Worm (Caenorhabditis elegans) whole organism, late embryonic: ENCODE results near the gene T09B9.4.
A peak's percentile ranks its signal among the peaks of the same experiment; 100 is the strongest.

Source experiments
- C08G9.2 ChIP-seq: sonication (generic microtip); optimal IDR thresholded peaks from 2 replicates; lab custom pipeline; 2016; ENCODE audit warnings: mild to moderate bottlenecking, missing genetic modification characterization, moderate library complexity, missing compliant biosample characterization
- F13H6.1 ChIP-seq: sonication (generic microtip); optimal IDR thresholded peaks from 2 replicates; lab custom pipeline; 2016; ENCODE audit warnings: missing genetic modification characterization, missing compliant biosample characterization
- K02D7.2 ChIP-seq: sonication (generic microtip); optimal IDR thresholded peaks from 2 replicates; lab custom pipeline; 2017; ENCODE audit warnings: mild to moderate bottlenecking, missing genetic modification characterization, missing compliant biosample characterization
- Y22D7AL.16 ChIP-seq: sonication (generic microtip); optimal IDR thresholded peaks from 2 replicates; lab custom pipeline; 2016; ENCODE audit warnings: missing genetic modification characterization, missing compliant biosample characterization
- ahr-1 ChIP-seq: sonication (generic microtip); optimal IDR thresholded peaks from 2 replicates; lab custom pipeline; 2016; ENCODE audit warnings: missing genetic modification characterization, missing compliant biosample characterization
- ceh-14 ChIP-seq: sonication (generic microtip); optimal IDR thresholded peaks from 2 replicates; lab custom pipeline; 2016; ENCODE audit warnings: missing genotype, missing genetic modification characterization, missing compliant biosample characterization
- ceh-19 ChIP-seq: fragments of 200-800 bp; sonication (Bioruptor generic); optimal IDR thresholded peaks from 2 replicates; lab custom pipeline; 2018; ENCODE audit warnings: mild to moderate bottlenecking, missing genetic modification characterization, missing compliant biosample characterization
- ceh-2 ChIP-seq: sonication (generic microtip); optimal IDR thresholded peaks from 2 replicates; lab custom pipeline; 2016; ENCODE audit warnings: missing genotype, missing genetic modification characterization, missing compliant biosample characterization
- ceh-22 ChIP-seq: sonication (generic microtip); optimal IDR thresholded peaks from 2 replicates; lab custom pipeline; 2017; ENCODE audit warnings: missing biosample characterization, missing genetic modification characterization
- ceh-24 ChIP-seq: sonication (generic microtip); optimal IDR thresholded peaks from 2 replicates; lab custom pipeline; 2016; ENCODE audit warnings: mild to moderate bottlenecking, missing genetic modification characterization, missing compliant biosample characterization
- ceh-31 ChIP-seq: sonication (generic microtip); optimal IDR thresholded peaks from 2 replicates; lab custom pipeline; 2016; ENCODE audit warnings: missing genetic modification characterization, missing compliant biosample characterization
- ceh-34 ChIP-seq: sonication (generic microtip); optimal IDR thresholded peaks from 2 replicates; lab custom pipeline; 2016; ENCODE audit warnings: mild to moderate bottlenecking, missing genetic modification characterization, missing compliant biosample characterization
- ceh-48 ChIP-seq: sonication (generic microtip); optimal IDR thresholded peaks from 2 replicates; lab custom pipeline; 2016; ENCODE audit warnings: missing genetic modification characterization, inconsistent platforms, missing compliant biosample characterization
- ceh-9 ChIP-seq: sonication (generic microtip); optimal IDR thresholded peaks from 2 replicates; lab custom pipeline; 2016; ENCODE audit warnings: mild to moderate bottlenecking, missing genetic modification characterization, inconsistent platforms, missing compliant biosample characterization
- che-1 ChIP-seq: sonication (generic microtip); optimal IDR thresholded peaks from 2 replicates; lab custom pipeline; 2016; ENCODE audit warnings: mild to moderate bottlenecking, missing genetic modification characterization, missing compliant biosample characterization
- dmd-4 ChIP-seq: sonication (generic microtip); optimal IDR thresholded peaks from 2 replicates; lab custom pipeline; 2016; ENCODE audit warnings: borderline replicate concordance, missing genetic modification characterization, missing compliant biosample characterization
- dve-1 ChIP-seq: sonication (generic microtip); optimal IDR thresholded peaks from 2 replicates; lab custom pipeline; 2017; ENCODE audit warnings: antibody characterized with exemption, mild to moderate bottlenecking, missing genetic modification characterization, missing compliant biosample characterization
- elt-2 ChIP-seq: sonication (generic microtip); optimal IDR thresholded peaks from 2 replicates; lab custom pipeline; 2016; ENCODE audit warnings: missing genetic modification reagents, missing genetic modification characterization, missing compliant biosample characterization
- elt-4 ChIP-seq: sonication (generic microtip); optimal IDR thresholded peaks from 2 replicates; lab custom pipeline; 2016; ENCODE audit warnings: missing genetic modification characterization, missing compliant biosample characterization
- eyg-1 ChIP-seq: sonication (generic microtip); optimal IDR thresholded peaks from 2 replicates; lab custom pipeline; 2016; ENCODE audit warnings: missing genotype, missing genetic modification characterization, missing compliant biosample characterization
- fax-1 ChIP-seq: sonication (generic microtip); optimal IDR thresholded peaks from 2 replicates; lab custom pipeline; 2016; ENCODE audit warnings: missing genotype, missing genetic modification characterization, missing compliant biosample characterization
- fkh-10 ChIP-seq: fragments of 150-350 bp; optimal IDR thresholded peaks from 2 replicates; lab custom pipeline; 2014; ENCODE audit warnings: missing biosample characterization, missing genetic modification reagents, missing genetic modification characterization
- fkh-6 ChIP-seq: sonication (generic microtip); optimal IDR thresholded peaks from 2 replicates; lab custom pipeline; 2016; ENCODE audit warnings: missing genetic modification characterization, missing compliant biosample characterization
- gmeb-2 ChIP-seq: sonication (generic microtip); optimal IDR thresholded peaks from 2 replicates; lab custom pipeline; 2016; ENCODE audit warnings: missing genetic modification characterization, inconsistent platforms, missing compliant biosample characterization
- hlh-13 ChIP-seq: fragments of 200-800 bp; sonication (Bioruptor generic); optimal IDR thresholded peaks from 2 replicates; lab custom pipeline; 2018; ENCODE audit warnings: mild to moderate bottlenecking, missing genetic modification characterization, missing compliant biosample characterization
- hlh-15 ChIP-seq: sonication (generic microtip); optimal IDR thresholded peaks from 2 replicates; lab custom pipeline; 2016; ENCODE audit warnings: missing genetic modification characterization, missing compliant biosample characterization
- hlh-30 ChIP-seq: sonication (generic microtip); optimal IDR thresholded peaks from 2 replicates; lab custom pipeline; 2017; ENCODE audit warnings: antibody characterized with exemption, missing genetic modification characterization, missing compliant biosample characterization; ENCODE audit not compliant: insufficient read depth
- hlh-6 ChIP-seq: sonication (generic microtip); optimal IDR thresholded peaks from 2 replicates; lab custom pipeline; 2016; ENCODE audit warnings: missing genotype, missing genetic modification characterization, missing compliant biosample characterization
- hlh-8 ChIP-seq: sonication (generic microtip); optimal IDR thresholded peaks from 2 replicates; lab custom pipeline; 2016; ENCODE audit warnings: missing genotype, missing genetic modification characterization, missing compliant biosample characterization
- lim-6 ChIP-seq: sonication (generic microtip); optimal IDR thresholded peaks from 2 replicates; lab custom pipeline; 2016; ENCODE audit warnings: missing genetic modification characterization, missing compliant biosample characterization
- lin-11 ChIP-seq: fragments of 200-800 bp; sonication (Bioruptor generic); optimal IDR thresholded peaks from 2 replicates; lab custom pipeline; 2018; ENCODE audit warnings: mild to moderate bottlenecking, missing genetic modification characterization, missing compliant biosample characterization
- madf-2 ChIP-seq: sonication (generic microtip); optimal IDR thresholded peaks from 2 replicates; lab custom pipeline; 2017; ENCODE audit warnings: missing genetic modification characterization, missing compliant biosample characterization
- mec-3 ChIP-seq: sonication (generic microtip); optimal IDR thresholded peaks from 2 replicates; lab custom pipeline; 2016; ENCODE audit warnings: borderline replicate concordance, missing genetic modification characterization, missing compliant biosample characterization
- nfya-1 ChIP-seq: sonication (generic microtip); optimal IDR thresholded peaks from 2 replicates; lab custom pipeline; 2017; ENCODE audit warnings: missing genetic modification characterization, mild to moderate bottlenecking, missing compliant biosample characterization, antibody characterized with exemption, moderate library complexity
- nhr-232 ChIP-seq: sonication (generic microtip); optimal IDR thresholded peaks from 2 replicates; lab custom pipeline; 2016; ENCODE audit warnings: missing genetic modification characterization, missing compliant biosample characterization
- pag-3 ChIP-seq: sonication (generic microtip); optimal IDR thresholded peaks from 2 replicates; lab custom pipeline; 2016; ENCODE audit warnings: missing compliant biosample characterization, missing genetic modification characterization, borderline replicate concordance
- pha-2 ChIP-seq: sonication (generic microtip); optimal IDR thresholded peaks from 2 replicates; lab custom pipeline; 2017; ENCODE audit warnings: mild to moderate bottlenecking, missing genetic modification characterization, missing compliant biosample characterization
- pqm-1 ChIP-seq: sonication (generic microtip); optimal IDR thresholded peaks from 2 replicates; lab custom pipeline; 2016; ENCODE audit warnings: missing genetic modification characterization, missing compliant biosample characterization
- rnt-1 ChIP-seq: sonication (generic microtip); optimal IDR thresholded peaks from 2 replicates; lab custom pipeline; 2016; ENCODE audit warnings: missing genetic modification characterization, missing compliant biosample characterization
- sdc-2 ChIP-seq: sonication (generic microtip); optimal IDR thresholded peaks from 2 replicates; lab custom pipeline; 2016; ENCODE audit warnings: missing genotype, missing genetic modification characterization, missing compliant biosample characterization
- sox-2 ChIP-seq: fragments of 200-800 bp; sonication (Bioruptor generic); IDR thresholded peaks from 2 replicates; pipeline ENCODE4 v1.3.6; 2022; ENCODE audit warnings: missing genetic modification reagents, missing genetic modification characterization, missing compliant biosample characterization
- sox-4 ChIP-seq: sonication (generic microtip); optimal IDR thresholded peaks from 2 replicates; lab custom pipeline; 2017; ENCODE audit warnings: mild to moderate bottlenecking, missing genetic modification characterization, inconsistent platforms, missing compliant biosample characterization
- syd-9 ChIP-seq: sonication (generic microtip); optimal IDR thresholded peaks from 2 replicates; lab custom pipeline; 2016; ENCODE audit warnings: mild to moderate bottlenecking, missing genetic modification characterization, moderate library complexity, missing compliant biosample characterization
- tbx-7 ChIP-seq: sonication (generic microtip); optimal IDR thresholded peaks from 2 replicates; lab custom pipeline; 2016; ENCODE audit warnings: missing genotype, missing genetic modification characterization, missing compliant biosample characterization
- unc-3 ChIP-seq, 2 experiments: fragments of 200-800 bp in 1 of 2; sonication (Bioruptor generic) in 1 of 2; sonication (generic microtip) in 1 of 2; conservative IDR thresholded peaks in 1 of 2; optimal IDR thresholded peaks in 1 of 2; 2 replicates each; pipeline versions ENCODE4 v1.3.6 to Lab custom; 2016 to 2022; ENCODE audit warnings: missing compliant biosample characterization in 2 of 2, missing genetic modification characterization in 2 of 2, missing genetic modification reagents in 1 of 2
- unc-42 ChIP-seq: sonication (generic microtip); optimal IDR thresholded peaks from 2 replicates; lab custom pipeline; 2016; ENCODE audit warnings: missing genotype, missing genetic modification characterization, missing compliant biosample characterization
- unc-55 ChIP-seq: sonication (generic microtip); optimal IDR thresholded peaks from 2 replicates; lab custom pipeline; 2017; ENCODE audit warnings: missing biosample characterization, missing genetic modification reagents, missing genetic modification characterization
- unc-86 ChIP-seq: sonication (generic microtip); optimal IDR thresholded peaks from 2 replicates; lab custom pipeline; 2016; ENCODE audit warnings: missing genetic modification characterization, missing compliant biosample characterization
- zip-5 ChIP-seq: sonication (generic microtip); optimal IDR thresholded peaks from 2 replicates; lab custom pipeline; 2016; ENCODE audit warnings: missing genetic modification characterization, missing compliant biosample characterization
- ztf-16 ChIP-seq: sonication (generic microtip); optimal IDR thresholded peaks from 2 replicates; lab custom pipeline; 2017; ENCODE audit warnings: missing genetic modification characterization, missing compliant biosample characterization

The T09B9.4 gene

DNA sequence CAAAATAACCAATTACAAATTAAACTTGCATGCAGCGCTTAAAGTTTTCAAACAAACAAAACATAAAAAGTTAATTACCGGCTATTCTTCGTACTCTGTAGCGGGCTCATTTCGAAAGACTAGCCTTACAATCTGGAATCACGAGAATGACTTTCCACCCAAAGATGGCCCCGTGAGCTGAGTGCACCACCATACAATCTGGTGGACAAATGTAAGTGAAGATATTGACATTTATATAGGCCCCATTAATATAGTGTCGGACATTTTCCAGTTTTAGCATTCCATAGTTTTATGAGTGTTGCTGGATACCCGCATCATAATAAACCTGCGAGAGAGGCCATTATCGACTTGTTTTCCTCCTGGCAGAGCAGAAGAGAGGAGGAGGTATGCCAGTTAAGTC, 19.6 kb downstream of the T09B9.4 start:
- TF ChIP-seq C08G9.2 (no peak), ceh-31 (tag; lab: Kevin White, UChicago) (no peak), che-1 (tag; lab: Kevin White, UChicago) (no peak)

DNA sequence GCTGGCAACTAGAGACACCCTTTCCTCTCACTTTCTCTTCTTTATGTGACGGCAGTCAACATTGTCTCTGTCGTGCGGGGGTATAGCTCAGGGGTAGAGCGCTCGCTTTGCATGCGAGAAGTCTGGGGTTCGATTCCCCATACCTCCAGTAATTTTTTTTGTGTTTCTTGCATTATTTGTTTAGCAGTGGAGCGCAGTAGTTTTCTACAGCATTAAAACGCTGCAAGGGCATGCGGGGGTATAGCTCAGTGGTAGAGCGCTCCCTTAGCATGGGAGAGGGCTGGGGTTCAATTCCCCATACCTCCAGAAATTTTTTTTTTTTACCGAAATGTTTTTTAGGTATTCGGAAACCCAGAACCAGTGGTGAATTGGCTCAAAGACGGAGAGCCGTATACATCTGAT, 30.6 kb downstream of the T09B9.4 start:
- TF ChIP-seq F13H6.1 (tag; lab: Kevin White, UChicago): peak; percentile 92
- peak; percentile 95 for TF ChIP-seq rnt-1 (tag; lab: Kevin White, UChicago)
- peak; percentile 91 for TF ChIP-seq ceh-24 (tag; lab: Kevin White, UChicago)
- TF ChIP-seq tbx-7 (tag; lab: Kevin White, UChicago): peak; percentile 81
- TF ChIP-seq gmeb-2: peak; percentile 98
- peak; percentile 95 for TF ChIP-seq dmd-4 (tag; lab: Kevin White, UChicago)
- peak; percentile 92 for TF ChIP-seq ceh-9 (tag; lab: Kevin White, UChicago)
- TF ChIP-seq eyg-1: peak; percentile 97
- TF ChIP-seq ceh-34 (tag; lab: Kevin White, UChicago): peak; percentile 97
- TF ChIP-seq zip-5 (tag; lab: Kevin White, UChicago): peak; percentile 86
- TF ChIP-seq ahr-1 (tag; lab: Kevin White, UChicago): peak; percentile 79
- peak; percentile 87 for TF ChIP-seq ceh-48 (tag; lab: Kevin White, UChicago)
- peak; percentile 95 for TF ChIP-seq che-1 (tag; lab: Kevin White, UChicago)
- peak; percentile 86 for TF ChIP-seq mec-3 (tag; lab: Kevin White, UChicago)
- TF ChIP-seq pha-2 (tag; lab: Kevin White, UChicago): peak; percentile 93
- peak; percentile 93 for TF ChIP-seq C08G9.2
- peak; percentile 98 for TF ChIP-seq unc-3 (GFP tag; conservative IDR thresholded peaks at IDR 0.05; lab: Robert Waterston, UW)
- TF ChIP-seq unc-3 (tag; optimal IDR thresholded peaks at IDR 0.05; lab: Kevin White, UChicago): peak; percentile 94
- TF ChIP-seq hlh-13 (GFP tag; lab: Kevin White, UChicago): peak; percentile 76
- TF ChIP-seq lim-6 (tag; lab: Kevin White, UChicago): peak; percentile 88
- TF ChIP-seq sox-2 (GFP tag; lab: Robert Waterston, UW): peak; percentile 95
- peak; percentile 96 for TF ChIP-seq sox-4
- TF ChIP-seq madf-2 (tag; lab: Kevin White, UChicago): peak; percentile 95
- TF ChIP-seq ceh-2 (tag; lab: Kevin White, UChicago): peak; percentile 93
- TF ChIP-seq fax-1: peak; percentile 95
- peak; percentile 99 for TF ChIP-seq hlh-6 (tag; lab: Kevin White, UChicago)
- TF ChIP-seq sdc-2: peak; percentile 92
- TF ChIP-seq lin-11 (tag; lab: Kevin White, UChicago): peak; percentile 93
- peak; percentile 94 for TF ChIP-seq pag-3
- TF ChIP-seq ztf-16 (tag; lab: Kevin White, UChicago): peak; percentile 98
- peak; percentile 99 for TF ChIP-seq elt-2 (tag; lab: Kevin White, UChicago)
- peak; percentile 94 for TF ChIP-seq K02D7.2
- TF ChIP-seq hlh-8 (tag; lab: Kevin White, UChicago): peak; percentile 90
- peak; percentile 98 for TF ChIP-seq pqm-1 (tag; lab: Kevin White, UChicago)
- TF ChIP-seq dve-1: peak; percentile 94
- TF ChIP-seq nfya-1 (tag; lab: Kevin White, UChicago): peak; percentile 77
- TF ChIP-seq fkh-10 (GFP tag; lab: Kevin White, UChicago): peak; percentile 78
- peak; percentile 97 for TF ChIP-seq ceh-19
- TF ChIP-seq hlh-15: peak; percentile 94
- peak; percentile 95 for TF ChIP-seq nhr-232 (tag; lab: Kevin White, UChicago)
- TF ChIP-seq ceh-14: peak; percentile 96
- TF ChIP-seq unc-86 (tag; lab: Kevin White, UChicago): peak; percentile 96
- TF ChIP-seq unc-42 (tag; lab: Kevin White, UChicago): peak; percentile 75
- TF ChIP-seq ceh-22 (tag; lab: Kevin White, UChicago): peak; percentile 57
- TF ChIP-seq fkh-6 (tag; lab: Kevin White, UChicago): peak; percentile 96
- TF ChIP-seq unc-55 (GFP tag; lab: Kevin White, UChicago): peak; percentile 5
- peak; percentile 98 for TF ChIP-seq elt-4 (tag; lab: Kevin White, UChicago)
- TF ChIP-seq Y22D7AL.16 (tag; lab: Kevin White, UChicago): peak; percentile 89
- peak; percentile 43 for TF ChIP-seq hlh-30
- peak; percentile 96 for TF ChIP-seq syd-9 (tag; lab: Kevin White, UChicago)
